Worm (Caenorhabditis elegans) whole organism, L3 larva: Measurements from ENCODE around the gene R03D7.2.
A peak's percentile ranks its signal among the peaks of the same experiment; 100 is the strongest.
"Not testable (repeated sequence)": the region's sequence is repeated elsewhere in the genome, so short reads cannot be mapped to it uniquely, and the experiment has no call there.

Experiments
- R02D3.7 ChIP-seq: fragments of 150-350 bp; optimal IDR thresholded peaks from 2 replicates; lab custom pipeline; 2014; ENCODE audit warnings: missing biosample characterization, missing genetic modification characterization
- ZK546.5 ChIP-seq: sonication (generic microtip); optimal IDR thresholded peaks from 2 replicates; lab custom pipeline; 2017; ENCODE audit warnings: missing biosample characterization, missing genetic modification characterization
- aly-2 ChIP-seq: fragments of 150-350 bp; optimal IDR thresholded peaks from 2 replicates; lab custom pipeline; 2014; ENCODE audit warnings: missing biosample characterization, missing genetic modification characterization
- ama-1 ChIP-seq: fragments of 150-350 bp; optimal IDR thresholded peaks from 2 replicates; lab custom pipeline; 2018
- ceh-16 ChIP-seq: sonication (generic microtip); optimal IDR thresholded peaks from 2 replicates; lab custom pipeline; 2017; ENCODE audit warnings: missing biosample characterization, missing genetic modification characterization
- ceh-28 ChIP-seq: fragments of 150-350 bp; optimal IDR thresholded peaks from 2 replicates; lab custom pipeline; 2014; ENCODE audit warnings: missing biosample characterization, missing genetic modification reagents, missing genetic modification characterization
- ceh-82 ChIP-seq: fragments of 150-350 bp; optimal IDR thresholded peaks from 2 replicates; lab custom pipeline; 2014; ENCODE audit warnings: missing biosample characterization, missing genetic modification characterization
- ceh-9 ChIP-seq: sonication (generic microtip); optimal IDR thresholded peaks from 2 replicates; lab custom pipeline; 2018; ENCODE audit warnings: missing biosample characterization, missing genetic modification characterization
- daf-12 ChIP-seq: fragments of 150-350 bp; optimal IDR thresholded peaks from 2 replicates; lab custom pipeline; 2014; ENCODE audit warnings: missing biosample characterization, missing genetic modification reagents, missing genetic modification characterization
- elt-1 ChIP-seq: fragments of 150-350 bp; optimal IDR thresholded peaks from 2 replicates; lab custom pipeline; 2014; ENCODE audit warnings: missing biosample characterization, missing genetic modification characterization
- elt-2 ChIP-seq: sonication (generic microtip); optimal IDR thresholded peaks from 2 replicates; lab custom pipeline; 2016; ENCODE audit warnings: missing genetic modification reagents, mild to moderate bottlenecking, missing genetic modification characterization, missing compliant biosample characterization
- elt-3 ChIP-seq, 3 experiments: fragments of 150-350 bp in 1 of 3; sonication (generic microtip) in 2 of 3; optimal IDR thresholded peaks; 2 replicates in 2 of 3; 4 replicates in 1 of 3; lab custom pipeline; 2014 to 2017; ENCODE audit warnings: missing biosample characterization in 3 of 3, missing genetic modification characterization in 3 of 3
- eor-1 ChIP-seq, 2 experiments: fragments of 150-350 bp; optimal IDR thresholded peaks; 2 replicates each; lab custom pipeline; 2014 to 2018; ENCODE audit warnings: missing biosample characterization in 2 of 2, missing genetic modification characterization in 2 of 2
- hmg-11 ChIP-seq: sonication (generic microtip); optimal IDR thresholded peaks from 2 replicates; lab custom pipeline; 2016; ENCODE audit warnings: missing genetic modification characterization, missing compliant biosample characterization
- jun-1 ChIP-seq: fragments of 150-350 bp; optimal IDR thresholded peaks from 2 replicates; lab custom pipeline; 2014; ENCODE audit warnings: missing biosample characterization, missing genetic modification reagents, missing genetic modification characterization
- lin-15B ChIP-seq: fragments of 150-350 bp; optimal IDR thresholded peaks from 2 replicates; lab custom pipeline; 2014; ENCODE audit warnings: missing biosample characterization, missing genetic modification characterization
- lin-39 ChIP-seq: fragments of 150-350 bp; optimal IDR thresholded peaks from 2 replicates; lab custom pipeline; 2018; ENCODE audit warnings: missing biosample characterization, missing genetic modification reagents, missing genetic modification characterization
- mml-1 ChIP-seq: fragments of 150-350 bp; sonication (generic microtip); optimal IDR thresholded peaks from 3 replicates; lab custom pipeline; 2014; ENCODE audit warnings: missing biosample characterization, missing genetic modification characterization
- nfya-1 ChIP-seq: sonication (generic microtip); optimal IDR thresholded peaks from 2 replicates; lab custom pipeline; 2017; ENCODE audit warnings: missing genetic modification characterization, mild to moderate bottlenecking, missing compliant biosample characterization, antibody characterized with exemption, moderate library complexity; ENCODE audit not compliant: insufficient read depth
- nhr-11 ChIP-seq: fragments of 150-350 bp; optimal IDR thresholded peaks from 2 replicates; lab custom pipeline; 2014; ENCODE audit warnings: missing biosample characterization, missing genetic modification characterization
- nhr-12 ChIP-seq: fragments of 150-350 bp; optimal IDR thresholded peaks from 2 replicates; lab custom pipeline; 2014; ENCODE audit warnings: missing biosample characterization, missing genetic modification characterization
- nhr-23 ChIP-seq: fragments of 150-350 bp; optimal IDR thresholded peaks from 2 replicates; lab custom pipeline; 2014; ENCODE audit warnings: missing biosample characterization, missing genetic modification reagents, missing genetic modification characterization
- nhr-237 ChIP-seq: fragments of 150-350 bp; optimal IDR thresholded peaks from 2 replicates; lab custom pipeline; 2014; ENCODE audit warnings: missing biosample characterization, missing genetic modification characterization
- nhr-25 ChIP-seq: sonication (generic microtip); optimal IDR thresholded peaks from 2 replicates; lab custom pipeline; 2017; ENCODE audit warnings: missing biosample characterization, missing genetic modification characterization
- nhr-28 ChIP-seq: fragments of 150-350 bp; optimal IDR thresholded peaks from 2 replicates; lab custom pipeline; 2014; ENCODE audit warnings: missing biosample characterization, missing genetic modification characterization
- nhr-43 ChIP-seq: sonication (generic microtip); optimal IDR thresholded peaks from 2 replicates; lab custom pipeline; 2016; ENCODE audit warnings: mild to moderate bottlenecking, missing genetic modification characterization, missing compliant biosample characterization; ENCODE audit not compliant: poor library complexity, severe bottlenecking
- nhr-67 ChIP-seq: fragments of 150-350 bp; optimal IDR thresholded peaks from 2 replicates; lab custom pipeline; 2014; ENCODE audit warnings: missing biosample characterization, missing genetic modification characterization
- nhr-76 ChIP-seq: fragments of 150-350 bp; sonication (generic microtip); optimal IDR thresholded peaks from 5 replicates; lab custom pipeline; 2014; ENCODE audit warnings: missing biosample characterization, missing genetic modification characterization
- nhr-77 ChIP-seq: fragments of 150-350 bp; optimal IDR thresholded peaks from 2 replicates; lab custom pipeline; 2014; ENCODE audit warnings: missing biosample characterization, missing genetic modification characterization
- pha-4 ChIP-seq: fragments of 150-350 bp; optimal IDR thresholded peaks from 2 replicates; lab custom pipeline; 2014; ENCODE audit warnings: missing biosample characterization, missing genetic modification reagents, missing genetic modification characterization
- skn-1 ChIP-seq: fragments of 150-350 bp; optimal IDR thresholded peaks from 2 replicates; lab custom pipeline; 2014; ENCODE audit warnings: missing biosample characterization, missing genetic modification characterization
- snpc-4 ChIP-seq: fragments of 150-350 bp; optimal IDR thresholded peaks from 2 replicates; lab custom pipeline; 2014; ENCODE audit warnings: missing biosample characterization, missing genetic modification characterization
- tbx-2 ChIP-seq: sonication (generic microtip); optimal IDR thresholded peaks from 2 replicates; lab custom pipeline; 2016; ENCODE audit warnings: mild to moderate bottlenecking, missing genetic modification characterization, missing compliant biosample characterization
- unc-39 ChIP-seq: sonication (generic microtip); optimal IDR thresholded peaks from 4 replicates; lab custom pipeline; 2017; ENCODE audit warnings: missing biosample characterization, missing genetic modification characterization
- unc-62 ChIP-seq: fragments of 150-350 bp; sonication (generic microtip); optimal IDR thresholded peaks from 4 replicates; lab custom pipeline; 2014; ENCODE audit warnings: missing biosample characterization, missing genetic modification reagents, missing genetic modification characterization
- zag-1 ChIP-seq: fragments of 150-350 bp; optimal IDR thresholded peaks from 2 replicates; lab custom pipeline; 2014; ENCODE audit warnings: missing biosample characterization, missing genetic modification characterization
- ztf-4 ChIP-seq: fragments of 150-350 bp; optimal IDR thresholded peaks from 2 replicates; lab custom pipeline; 2014; ENCODE audit warnings: missing biosample characterization, missing genetic modification characterization

Gene R03D7.2

DNA sequence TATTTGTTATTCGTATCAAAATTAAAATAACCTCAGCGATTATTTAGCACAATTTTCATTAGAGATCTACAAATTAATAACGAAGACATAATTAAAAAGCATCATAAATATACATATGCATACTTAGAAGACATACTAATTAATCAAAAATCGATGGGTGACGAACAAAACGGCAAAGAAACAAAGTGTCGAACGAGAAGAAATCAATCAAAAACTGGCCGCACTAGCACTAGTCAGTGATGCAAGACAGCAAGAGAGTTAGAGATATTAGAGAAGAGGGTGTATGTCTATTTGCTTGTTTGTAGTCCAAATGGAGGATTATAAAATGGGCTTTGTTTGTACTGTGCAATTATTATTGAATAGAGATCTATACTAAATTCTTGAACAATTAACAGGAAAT, 11.9 kb upstream of the R03D7.2 start:
- TF ChIP-seq eor-1 (tag; optimal IDR thresholded peaks at IDR 0.05; lab: Kevin White, UChicago) (no peak), skn-1 (tag; lab: Kevin White, UChicago) (no peak), pha-4 (tag; lab: Kevin White, UChicago) (peak; percentile 28), ceh-9 (tag; lab: Kevin White, UChicago) (no peak), hmg-11 (tag; lab: Kevin White, UChicago) (peak; percentile 13), elt-2 (tag; lab: Kevin White, UChicago) (no peak), unc-62 (GFP tag; lab: Kevin White, UChicago) (no peak), snpc-4 (tag; lab: Kevin White, UChicago) (peak; percentile 20), nhr-25 (no peak), nhr-237 (tag; lab: Kevin White, UChicago) (no peak), nhr-11 (tag; lab: Kevin White, UChicago) (no peak), elt-3 (tag; optimal IDR thresholded peaks at IDR 0.05; lab: Kevin White, UChicago) (no peak), jun-1 (tag; lab: Kevin White, UChicago) (no peak), ama-1 (lab: Kevin White, UChicago) (no peak), mml-1 (tag; lab: Kevin White, UChicago) (no peak), nhr-28 (tag; lab: Kevin White, UChicago) (no peak), nhr-12 (tag; lab: Kevin White, UChicago) (no peak), unc-39 (tag; lab: Kevin White, UChicago) (no peak), ztf-4 (no peak), nhr-67 (tag; lab: Kevin White, UChicago) (no peak), ceh-82 (tag; lab: Kevin White, UChicago) (no peak), nhr-23 (tag; lab: Kevin White, UChicago) (peak; percentile 5), nfya-1 (tag; lab: Kevin White, UChicago) (peak; percentile 59), lin-39 (peak; percentile 65), tbx-2 (tag; lab: Kevin White, UChicago) (no peak), nhr-76 (tag; lab: Kevin White, UChicago) (no peak)

DNA sequence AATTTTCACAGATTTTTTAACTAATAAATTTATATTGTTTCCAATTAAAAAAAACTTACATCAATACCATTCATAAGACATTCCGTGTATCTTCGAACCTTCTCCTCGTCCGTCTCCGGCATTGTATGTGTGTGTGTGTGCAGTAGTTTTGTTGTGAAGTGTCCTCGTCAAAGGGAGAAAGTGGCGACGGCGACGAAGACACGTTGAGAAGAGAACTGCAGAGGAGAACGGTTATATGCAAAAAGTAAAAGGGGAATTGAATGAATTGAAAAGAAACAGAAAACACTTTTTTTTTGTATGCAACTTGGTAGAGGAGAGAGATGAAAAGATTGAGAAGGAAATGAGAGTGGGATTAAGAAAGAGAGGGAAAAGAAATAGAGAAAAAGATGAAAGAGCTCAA, 10.5 kb upstream of the R03D7.2 start:
- TF ChIP-seq eor-1 (tag; optimal IDR thresholded peaks at IDR 0.05; lab: Kevin White, UChicago) (no peak), nhr-43 (tag; lab: Kevin White, UChicago) (no peak), nhr-76 (tag; lab: Kevin White, UChicago) (no peak), ZK546.5 (tag; lab: Kevin White, UChicago) (no peak), nhr-77 (tag; lab: Kevin White, UChicago) (no peak), nhr-12 (tag; lab: Kevin White, UChicago) (no peak), nhr-23 (tag; lab: Kevin White, UChicago) (no peak), ceh-28 (tag; lab: Kevin White, UChicago) (no peak), ceh-9 (tag; lab: Kevin White, UChicago) (no peak)

DNA sequence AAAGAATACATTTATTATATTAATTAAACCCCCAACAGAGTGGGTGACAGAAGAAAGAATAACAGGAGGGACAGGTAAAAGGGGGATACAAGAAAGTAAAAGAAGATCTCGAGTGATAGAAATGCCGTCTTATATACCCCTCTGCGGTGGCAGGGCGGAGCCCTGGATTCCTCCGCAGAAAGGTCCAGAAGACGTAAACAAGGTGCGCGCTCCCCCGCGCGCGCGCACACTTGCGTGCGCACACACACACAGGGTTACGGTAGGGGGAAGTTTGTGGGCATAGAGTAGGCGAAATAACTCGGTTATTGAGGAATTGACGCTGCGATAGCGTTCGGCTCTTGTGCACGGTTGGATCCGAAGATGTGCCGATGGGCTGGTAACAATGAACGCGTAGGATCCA, 6.9 kb upstream of the R03D7.2 start, which contains the start of gene R03D7.15:
Gene R03D7.15 (plus strand): TSS at position 299 of the 400 bp plus-strand sequence.
- TF ChIP-seq ceh-16, pha-4, ZK546.5 (tag; lab: Kevin White, UChicago): not testable (repeated sequence)

DNA sequence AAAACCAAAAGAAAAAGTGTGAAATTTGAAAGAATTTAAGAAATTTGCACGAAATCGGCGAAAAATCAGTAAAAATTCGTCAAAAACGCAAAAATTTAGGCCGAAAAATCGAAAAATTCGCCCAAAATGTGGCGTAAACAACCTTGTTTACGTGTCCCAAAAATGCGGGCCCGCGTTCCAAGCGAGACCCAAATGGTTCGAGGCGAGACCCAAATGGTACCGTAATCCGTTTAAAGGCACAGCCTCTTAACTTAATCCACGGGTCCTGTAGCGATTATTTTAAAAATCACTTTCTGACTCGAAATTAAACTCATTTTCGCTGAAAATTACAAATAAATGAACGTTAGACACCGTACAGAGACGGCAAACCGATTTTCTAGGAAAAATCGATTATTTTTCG, 352 bp upstream of the R03D7.2 start:
- TF ChIP-seq daf-12 (tag; lab: Kevin White, UChicago) (no peak), R02D3.7 (tag; lab: Kevin White, UChicago) (no peak), aly-2 (tag; lab: Kevin White, UChicago) (no peak), snpc-4 (tag; lab: Kevin White, UChicago) (no peak), ama-1 (lab: Kevin White, UChicago) (no peak), tbx-2 (tag; lab: Kevin White, UChicago) (no peak), zag-1 (tag; lab: Kevin White, UChicago) (no peak), lin-15B (tag; lab: Kevin White, UChicago) (no peak), ZK546.5 (tag; lab: Kevin White, UChicago) (no peak), elt-1 (tag; lab: Kevin White, UChicago) (no peak)
